Worm (Caenorhabditis elegans) whole organism, mixed stage, embryonic: ENCODE measurements around the gene R13H4.7.

ENCODE experiments used
- hlh-1 ChIP-seq: fragments of 150-350 bp; optimal IDR thresholded peaks from 2 replicates; lab custom pipeline; 2014; ENCODE audit warnings: missing biosample characterization, missing genetic modification reagents, missing genetic modification characterization
- lin-13 ChIP-seq: fragments of 150-350 bp; optimal IDR thresholded peaks from 2 replicates; lab custom pipeline; 2014; ENCODE audit warnings: missing biosample characterization, missing genetic modification characterization
- mab-5 ChIP-seq: fragments of 150-350 bp; optimal IDR thresholded peaks from 2 replicates; lab custom pipeline; 2014; ENCODE audit warnings: missing biosample characterization, missing genetic modification characterization
- mls-2 ChIP-seq: sonication (generic microtip); optimal IDR thresholded peaks from 2 replicates; lab custom pipeline; 2016; ENCODE audit warnings: mild to moderate bottlenecking, missing genetic modification characterization, moderate library complexity, missing compliant biosample characterization
- nhr-12 ChIP-seq: fragments of 150-350 bp; optimal IDR thresholded peaks from 2 replicates; lab custom pipeline; 2014; ENCODE audit warnings: missing biosample characterization, missing genetic modification characterization
- nhr-237 ChIP-seq: fragments of 150-350 bp; optimal IDR thresholded peaks from 2 replicates; lab custom pipeline; 2014; ENCODE audit warnings: missing biosample characterization, missing genetic modification characterization
- nhr-76 ChIP-seq: sonication (generic microtip); optimal IDR thresholded peaks from 2 replicates; lab custom pipeline; 2017; ENCODE audit warnings: missing biosample characterization, missing genetic modification characterization
- pha-4 ChIP-seq: fragments of 150-350 bp; optimal IDR thresholded peaks from 2 replicates; lab custom pipeline; 2018; ENCODE audit warnings: missing biosample characterization, missing genetic modification reagents, missing genetic modification characterization
- unc-39 ChIP-seq: fragments of 150-350 bp; optimal IDR thresholded peaks from 2 replicates; lab custom pipeline; 2014; ENCODE audit warnings: missing biosample characterization, missing genetic modification characterization
- unc-62 ChIP-seq: fragments of 150-350 bp; optimal IDR thresholded peaks from 2 replicates; lab custom pipeline; 2014; ENCODE audit warnings: missing biosample characterization, missing genetic modification reagents, missing genetic modification characterization

DNA sequence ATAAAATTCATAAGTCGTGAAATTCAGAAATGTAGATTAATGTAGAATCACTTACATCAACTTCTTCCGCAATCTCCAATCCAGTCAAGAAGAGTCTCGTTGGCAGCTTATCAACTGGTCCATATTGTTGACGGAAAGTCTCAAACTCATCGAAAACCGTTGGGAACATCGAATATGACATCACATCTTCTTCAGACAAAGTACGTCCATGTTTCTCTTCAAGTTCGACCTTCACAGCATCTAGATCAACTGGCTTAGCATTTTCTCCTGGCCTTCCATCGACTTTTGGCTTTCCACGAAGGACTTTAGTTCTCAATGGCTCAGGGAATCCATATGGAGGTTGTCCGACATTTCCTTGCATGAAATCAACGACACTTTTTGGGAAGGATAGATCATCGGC is 49.3 kb downstream of the R13H4.7 start:
- no peak for TF ChIP-seq nhr-12 (tag; lab: Kevin White, UChicago)
- no peak for TF ChIP-seq hlh-1 (tag; lab: Kevin White, UChicago)
- TF ChIP-seq nhr-237 (tag; lab: Kevin White, UChicago) = no peak
- TF ChIP-seq nhr-76 (tag; lab: Kevin White, UChicago) = no peak
- TF ChIP-seq lin-13 (tag; lab: Kevin White, UChicago) = no peak
- TF ChIP-seq unc-39 = no peak
- TF ChIP-seq mls-2 = no peak
- no peak for TF ChIP-seq unc-62 (GFP tag; lab: Kevin White, UChicago)
- no peak for TF ChIP-seq mab-5
- no peak for TF ChIP-seq pha-4
